Fruit fly (Drosophila melanogaster) S2 (cell line): Measurements from ENCODE around the gene CG18493.

Experiments
- CG8478 ChIP-seq: fragments of >200 bp; optimal IDR thresholded peaks from 2 replicates; lab custom pipeline; 2018
- CTCF ChIP-seq, 2 experiments: fragments of >200 bp; optimal IDR thresholded peaks; 2 replicates each; lab custom pipeline; 2018

The CG18493 gene

DNA sequence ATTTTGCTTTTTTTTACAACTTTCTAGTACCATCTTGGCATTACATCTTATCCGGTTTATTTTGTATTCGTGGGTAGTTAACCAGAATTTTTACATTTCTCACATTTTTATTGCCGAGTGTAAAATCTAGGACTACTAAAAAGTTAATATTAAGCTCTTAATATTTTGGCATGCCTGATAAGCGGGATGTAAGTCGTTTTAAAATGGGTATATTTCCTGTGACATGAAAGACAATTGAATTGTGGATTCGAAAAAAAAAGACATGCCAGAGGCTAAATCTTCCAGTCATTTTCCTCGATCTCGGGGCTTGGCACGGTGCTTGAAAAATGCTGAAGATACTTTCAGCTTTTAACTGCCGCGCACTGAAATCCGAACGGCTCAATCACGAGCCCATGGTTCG lies 12.9 kb upstream of the CG18493 start, which contains the start of gene CG31245:
Gene CG31245, minus strand, starts transcription at position 101 of the 400 bp plus-strand sequence.
- TF ChIP-seq CTCF (optimal IDR thresholded peaks at IDR 0.05; lab: Kevin White, UChicago) = no peak
- no peak for TF ChIP-seq CG8478

DNA sequence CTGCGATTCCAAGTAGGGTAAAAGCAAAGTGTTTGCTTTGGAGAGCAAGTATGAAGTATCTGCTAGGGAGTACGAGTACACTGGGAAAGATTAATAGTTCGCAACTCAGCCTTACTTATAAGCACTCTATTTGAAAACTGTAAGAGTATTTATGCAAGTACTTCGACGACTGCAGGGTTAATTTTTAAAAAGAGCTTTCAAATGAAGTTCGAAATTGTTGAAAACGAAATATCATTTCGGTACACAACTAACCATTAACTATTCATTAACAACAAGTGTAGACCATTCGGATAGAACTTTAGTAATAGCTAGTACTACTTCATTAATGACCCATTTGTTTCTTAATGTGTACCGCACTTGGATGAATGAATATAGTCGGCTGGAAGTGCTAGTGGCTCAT lies 6.8 kb upstream of the CG18493 start:
- TF ChIP-seq CG8478 = no peak
- no peak for TF ChIP-seq CTCF (optimal IDR thresholded peaks at IDR 0.05; lab: Kevin White, UChicago)

DNA sequence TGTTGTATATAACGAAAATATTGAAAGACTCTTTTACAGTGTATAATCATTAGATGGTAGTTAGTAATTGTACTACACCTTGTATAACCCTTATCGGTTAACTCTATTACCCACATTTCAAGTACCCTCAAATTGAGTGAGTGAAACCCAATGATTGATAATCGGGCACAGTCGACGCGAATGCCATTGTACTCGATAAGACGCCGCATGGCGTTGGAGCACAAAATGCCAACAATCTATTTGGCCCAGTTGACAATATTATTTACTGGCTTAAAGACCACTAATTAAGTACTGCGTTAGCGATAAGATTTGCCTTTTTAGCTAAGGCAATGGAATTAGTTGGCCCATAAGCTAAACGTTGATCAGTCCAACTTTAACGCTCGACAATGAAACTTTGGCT lies 2.5 kb upstream of the CG18493 start, which contains the start of gene CG3734:
Gene CG3734, plus strand, starts transcription at position 254 of the 400 bp plus-strand sequence.
- TF ChIP-seq CG8478 (no peak), CTCF (optimal IDR thresholded peaks at IDR 0.05; lab: Kevin White, UChicago) (no peak)

DNA sequence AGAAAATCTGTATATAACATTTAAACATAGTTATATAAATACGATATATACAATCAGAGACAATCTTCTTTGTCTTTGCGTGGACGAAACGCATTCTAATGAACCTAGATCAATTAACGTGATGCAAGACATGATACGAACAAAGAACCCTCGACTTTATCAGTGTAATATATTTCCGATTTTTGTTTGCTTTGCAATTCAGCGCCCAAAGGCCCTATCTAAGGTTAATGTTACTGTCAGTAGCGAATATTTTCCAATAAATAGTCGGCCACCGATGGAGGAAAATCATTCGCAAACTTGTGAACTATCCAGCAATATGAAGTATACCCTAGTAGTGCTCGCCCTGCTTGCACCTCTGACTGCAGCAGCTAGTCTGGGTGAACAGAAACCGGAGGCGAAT lies 3.0 kb downstream of the CG18493 start, which contains the start of gene CG3739:
Gene CG3739, plus strand, starts transcription at position 301 of the 400 bp plus-strand sequence.
- no peak for TF ChIP-seq CG8478
- no peak for TF ChIP-seq CTCF (optimal IDR thresholded peaks at IDR 0.05; lab: Kevin White, UChicago)

DNA sequence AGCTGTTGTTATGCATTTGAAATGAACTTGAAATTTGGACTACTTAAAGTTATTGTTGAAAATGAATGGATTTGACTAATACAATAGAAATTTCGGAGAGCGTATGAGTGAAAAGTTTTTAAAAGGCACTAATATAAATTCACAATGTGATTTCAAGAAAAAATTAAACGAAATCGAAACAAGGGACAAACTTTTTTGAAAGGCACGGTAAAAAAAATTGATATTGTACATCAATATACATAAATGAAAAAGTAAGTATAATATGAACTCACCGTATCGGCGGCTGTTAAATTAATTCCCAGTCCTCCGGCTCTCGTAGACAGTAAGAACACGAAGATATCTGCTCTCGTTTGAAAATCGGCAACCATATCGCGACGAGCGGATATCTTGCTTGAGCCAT lies 8.4 kb downstream of the CG18493 start, which contains the start of gene CG31244:
Gene CG31244, minus strand, starts transcription at position 101 of the 400 bp plus-strand sequence.
- TF ChIP-seq CG8478 (no peak), CTCF (optimal IDR thresholded peaks at IDR 0.05; lab: Kevin White, UChicago) (no peak)

DNA sequence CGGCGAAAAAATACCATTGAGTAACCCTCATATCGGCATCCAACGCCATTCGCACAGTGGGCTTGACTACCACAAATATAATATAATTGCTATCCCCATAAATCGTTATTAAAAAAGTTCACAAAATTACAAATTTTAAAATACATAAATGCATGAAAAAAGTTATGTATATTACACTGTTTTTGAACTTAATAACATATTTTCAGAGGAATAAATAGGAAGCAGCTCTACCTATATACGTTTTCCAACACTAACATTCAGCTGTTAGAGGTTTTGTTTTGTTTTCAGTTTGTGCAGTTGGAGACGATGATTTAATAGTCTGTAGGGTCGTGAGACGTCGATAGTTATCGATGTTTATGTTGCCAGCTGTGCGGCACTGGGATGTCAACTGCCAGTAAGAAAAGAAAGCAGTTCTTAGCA lies 13.0 kb downstream of the CG18493 start, which contains the start of the genes Ino80 and Aptx:
Gene Ino80, minus strand, starts transcription at position 58 of the 420 bp plus-strand sequence.
Gene Aptx, plus strand, starts transcription at position 360 of the 420 bp plus-strand sequence.
- TF ChIP-seq CG8478 = no peak
- no peak for TF ChIP-seq CTCF (optimal IDR thresholded peaks at IDR 0.05; lab: Kevin White, UChicago)

DNA sequence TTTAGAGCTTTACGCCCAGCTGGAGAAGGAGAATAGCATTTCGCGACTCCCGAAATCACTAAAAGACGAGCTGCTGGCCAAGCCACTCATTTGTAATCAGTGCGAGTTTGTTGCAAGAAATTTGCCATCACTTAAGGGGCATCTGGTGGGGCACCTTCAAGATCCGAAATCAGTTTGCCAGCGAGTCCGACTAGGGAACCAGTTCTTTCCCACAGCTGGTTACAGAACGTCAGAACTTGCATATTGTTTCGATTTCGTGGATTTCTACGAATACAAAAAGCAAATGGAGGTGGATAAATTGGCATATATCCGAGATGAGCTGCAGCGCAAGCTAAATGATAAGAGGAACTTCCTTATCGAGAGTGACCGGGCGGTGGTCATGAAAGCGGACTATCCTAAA lies 14.2 kb downstream of the CG18493 start:
- TF ChIP-seq CTCF (optimal IDR thresholded peaks at IDR 0.05; lab: Kevin White, UChicago) (no peak), CG8478 (no peak)

DNA sequence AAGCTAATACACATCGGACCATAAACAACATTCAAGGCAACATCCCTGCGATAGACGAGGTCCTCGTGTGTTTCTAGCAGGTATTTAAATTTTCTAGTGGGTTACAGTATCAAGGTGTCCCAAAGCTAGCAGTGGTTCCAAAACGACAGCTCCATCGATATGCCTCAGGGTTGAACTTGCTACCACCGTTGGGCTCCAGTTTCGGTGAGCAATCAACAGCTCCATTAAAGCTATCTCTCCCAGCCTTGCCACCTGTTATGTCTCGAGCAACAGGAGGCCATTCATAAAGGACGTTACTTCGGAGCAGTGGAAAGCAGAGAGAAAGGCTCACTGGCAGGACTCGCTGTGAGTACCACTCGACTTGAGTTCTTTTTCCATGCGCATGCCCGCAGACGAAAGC lies 16.8 kb downstream of the CG18493 start:
- TF ChIP-seq CTCF (optimal IDR thresholded peaks at IDR 0.05; lab: Kevin White, UChicago) = no peak
- TF ChIP-seq CG8478 = no peak

DNA sequence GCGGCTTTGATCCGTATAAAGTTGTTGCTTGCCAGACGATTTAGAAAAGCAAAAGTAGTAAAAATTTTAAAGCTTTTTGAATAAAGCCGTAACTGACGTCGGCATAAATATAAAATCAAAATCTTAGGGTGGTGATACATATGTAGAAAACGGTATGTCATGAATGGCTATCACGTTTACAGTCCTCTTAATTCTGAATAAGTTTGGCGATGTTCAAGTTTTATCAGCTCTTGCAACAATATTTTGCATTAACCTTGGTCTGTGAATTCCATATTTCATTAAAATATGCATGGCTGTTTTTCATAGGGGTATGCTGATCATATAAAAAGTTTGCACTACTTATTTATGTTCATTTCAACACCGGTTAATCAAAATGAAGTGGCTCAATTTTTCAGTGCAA lies 18.5 kb downstream of the CG18493 start, which contains the start of gene CG11626:
Gene CG11626, plus strand, starts transcription at position 301 of the 400 bp plus-strand sequence.
- TF ChIP-seq CTCF (optimal IDR thresholded peaks at IDR 0.05; lab: Kevin White, UChicago) (no peak), CG8478 (no peak)

DNA sequence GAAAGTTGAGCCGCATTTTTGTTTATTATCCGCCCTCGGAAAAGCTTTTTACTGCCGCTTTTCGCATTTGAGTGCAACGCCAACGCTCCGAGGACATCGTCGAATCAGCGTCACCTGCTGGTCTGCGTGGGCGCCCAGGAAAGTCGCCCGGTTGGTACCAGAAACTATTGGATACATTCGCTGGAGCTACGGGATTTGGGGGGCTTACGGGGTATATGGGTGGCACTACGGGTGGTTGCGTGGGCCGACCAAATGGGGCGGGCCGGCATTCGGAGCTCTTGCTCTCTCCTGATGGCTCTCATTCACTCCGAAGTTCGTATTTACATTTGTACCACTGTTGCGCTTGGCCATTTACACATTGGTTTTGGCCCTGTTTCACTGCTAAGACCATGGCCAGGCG lies 21.3 kb downstream of the CG18493 start:
- TF ChIP-seq CG8478 = no peak
- no peak for TF ChIP-seq CTCF (optimal IDR thresholded peaks at IDR 0.05; lab: Kevin White, UChicago)

DNA sequence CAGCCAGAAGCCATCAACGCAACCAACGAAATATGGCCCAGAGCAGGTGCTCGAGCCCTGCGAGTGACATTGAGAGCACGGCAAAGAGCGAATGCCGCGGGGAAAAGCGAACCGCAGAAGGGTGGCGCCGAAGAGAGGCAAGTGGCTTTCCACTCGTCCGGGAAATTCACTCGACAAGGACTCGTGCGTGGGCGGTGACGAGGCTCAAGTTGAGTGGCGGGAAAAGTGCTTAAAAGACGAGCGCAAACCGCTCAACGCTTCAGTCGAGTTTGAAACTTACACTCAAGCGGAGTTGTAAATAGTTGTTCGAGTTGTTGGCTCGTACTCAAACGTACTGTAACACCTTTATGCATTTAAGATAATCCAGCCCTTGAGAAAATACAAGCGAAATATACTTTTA lies 22.4 kb downstream of the CG18493 start, which contains the start of gene CG31221:
Gene CG31221, plus strand, starts transcription at position 256 of the 400 bp plus-strand sequence.
- no peak for TF ChIP-seq CG8478
- TF ChIP-seq CTCF (optimal IDR thresholded peaks at IDR 0.05; lab: Kevin White, UChicago) = no peak

DNA sequence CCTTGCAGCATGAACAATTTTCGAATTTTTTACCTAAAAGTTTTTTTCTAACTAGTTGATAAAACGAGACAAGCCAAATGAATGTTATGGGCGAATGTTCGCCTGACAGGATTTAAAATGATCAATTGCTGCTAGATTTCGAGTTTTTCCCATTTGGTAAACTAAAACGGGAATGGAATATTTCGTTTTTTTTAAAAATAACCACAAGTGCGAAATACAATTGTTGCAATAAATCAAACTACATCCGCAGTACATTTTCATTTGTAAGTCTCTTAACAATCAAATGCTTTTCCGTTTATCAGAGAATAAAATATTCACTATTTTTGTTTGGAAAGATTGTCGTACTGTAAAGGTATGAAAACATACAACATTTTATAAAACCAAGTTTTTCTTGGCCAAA lies 35.0 kb downstream of the CG18493 start, which contains the start of gene CG3517:
Gene CG3517, minus strand, starts transcription at position 101 of the 400 bp plus-strand sequence.
- TF ChIP-seq CTCF (optimal IDR thresholded peaks at IDR 0.05; lab: Kevin White, UChicago) (no peak), CG8478 (no peak)
